Worm (Caenorhabditis elegans) whole organism, L3 larva: Measurements from ENCODE around the gene slc-25A10.

Experiments
- R02D3.7 ChIP-seq: fragments of 150-350 bp; optimal IDR thresholded peaks from 2 replicates; lab custom pipeline; 2014; ENCODE audit warnings: missing biosample characterization, missing genetic modification characterization
- aly-2 ChIP-seq: fragments of 150-350 bp; optimal IDR thresholded peaks from 2 replicates; lab custom pipeline; 2014; ENCODE audit warnings: missing biosample characterization, missing genetic modification characterization
- daf-12 ChIP-seq: fragments of 150-350 bp; optimal IDR thresholded peaks from 2 replicates; lab custom pipeline; 2014; ENCODE audit warnings: missing biosample characterization, missing genetic modification reagents, missing genetic modification characterization
- egl-5 ChIP-seq: fragments of 150-350 bp; optimal IDR thresholded peaks from 2 replicates; lab custom pipeline; 2017; ENCODE audit warnings: missing biosample characterization, missing genetic modification reagents, missing genetic modification characterization, inconsistent platforms
- elt-1 ChIP-seq: fragments of 150-350 bp; optimal IDR thresholded peaks from 2 replicates; lab custom pipeline; 2014; ENCODE audit warnings: missing biosample characterization, missing genetic modification characterization
- elt-2 ChIP-seq: sonication (generic microtip); optimal IDR thresholded peaks from 2 replicates; lab custom pipeline; 2016; ENCODE audit warnings: missing genetic modification reagents, mild to moderate bottlenecking, missing genetic modification characterization, missing compliant biosample characterization
- eor-1 ChIP-seq, 2 experiments: fragments of 150-350 bp; optimal IDR thresholded peaks; 2 replicates each; lab custom pipeline; 2014 to 2018; ENCODE audit warnings: missing biosample characterization in 2 of 2, missing genetic modification characterization in 2 of 2
- fos-1 ChIP-seq: fragments of 150-350 bp; optimal IDR thresholded peaks from 2 replicates; lab custom pipeline; 2014; ENCODE audit warnings: missing biosample characterization, missing genetic modification characterization
- jun-1 ChIP-seq: fragments of 150-350 bp; optimal IDR thresholded peaks from 2 replicates; lab custom pipeline; 2014; ENCODE audit warnings: missing biosample characterization, missing genetic modification reagents, missing genetic modification characterization
- lin-15B ChIP-seq: fragments of 150-350 bp; optimal IDR thresholded peaks from 2 replicates; lab custom pipeline; 2014; ENCODE audit warnings: missing biosample characterization, missing genetic modification characterization
- lin-39 ChIP-seq: fragments of 150-350 bp; optimal IDR thresholded peaks from 2 replicates; lab custom pipeline; 2018; ENCODE audit warnings: missing biosample characterization, missing genetic modification reagents, missing genetic modification characterization
- lsy-12 ChIP-seq: sonication (generic microtip); optimal IDR thresholded peaks from 2 replicates; lab custom pipeline; 2016; ENCODE audit warnings: mild to moderate bottlenecking, missing genetic modification characterization, missing compliant biosample characterization
- mdl-1 ChIP-seq: fragments of 150-350 bp; optimal IDR thresholded peaks from 2 replicates; lab custom pipeline; 2014; ENCODE audit warnings: missing biosample characterization, missing genetic modification characterization
- mml-1 ChIP-seq: fragments of 150-350 bp; sonication (generic microtip); optimal IDR thresholded peaks from 3 replicates; lab custom pipeline; 2014; ENCODE audit warnings: missing biosample characterization, missing genetic modification characterization
- nfya-1 ChIP-seq: sonication (generic microtip); optimal IDR thresholded peaks from 2 replicates; lab custom pipeline; 2017; ENCODE audit warnings: missing genetic modification characterization, mild to moderate bottlenecking, missing compliant biosample characterization, antibody characterized with exemption, moderate library complexity; ENCODE audit not compliant: insufficient read depth
- nhr-11 ChIP-seq: fragments of 150-350 bp; optimal IDR thresholded peaks from 2 replicates; lab custom pipeline; 2014; ENCODE audit warnings: missing biosample characterization, missing genetic modification characterization
- nhr-12 ChIP-seq: fragments of 150-350 bp; optimal IDR thresholded peaks from 2 replicates; lab custom pipeline; 2014; ENCODE audit warnings: missing biosample characterization, missing genetic modification characterization
- nhr-23 ChIP-seq: fragments of 150-350 bp; optimal IDR thresholded peaks from 2 replicates; lab custom pipeline; 2014; ENCODE audit warnings: missing biosample characterization, missing genetic modification reagents, missing genetic modification characterization
- nhr-237 ChIP-seq: fragments of 150-350 bp; optimal IDR thresholded peaks from 2 replicates; lab custom pipeline; 2014; ENCODE audit warnings: missing biosample characterization, missing genetic modification characterization
- nhr-25 ChIP-seq: sonication (generic microtip); optimal IDR thresholded peaks from 2 replicates; lab custom pipeline; 2017; ENCODE audit warnings: missing biosample characterization, missing genetic modification characterization
- nhr-28 ChIP-seq: fragments of 150-350 bp; optimal IDR thresholded peaks from 2 replicates; lab custom pipeline; 2014; ENCODE audit warnings: missing biosample characterization, missing genetic modification characterization
- nhr-43 ChIP-seq: sonication (generic microtip); optimal IDR thresholded peaks from 2 replicates; lab custom pipeline; 2016; ENCODE audit warnings: mild to moderate bottlenecking, missing genetic modification characterization, missing compliant biosample characterization; ENCODE audit not compliant: poor library complexity, severe bottlenecking
- nhr-67 ChIP-seq: fragments of 150-350 bp; optimal IDR thresholded peaks from 2 replicates; lab custom pipeline; 2014; ENCODE audit warnings: missing biosample characterization, missing genetic modification characterization
- nhr-77 ChIP-seq: fragments of 150-350 bp; optimal IDR thresholded peaks from 2 replicates; lab custom pipeline; 2014; ENCODE audit warnings: missing biosample characterization, missing genetic modification characterization
- pha-4 ChIP-seq: fragments of 150-350 bp; optimal IDR thresholded peaks from 2 replicates; lab custom pipeline; 2014; ENCODE audit warnings: missing biosample characterization, missing genetic modification reagents, missing genetic modification characterization
- pqm-1 ChIP-seq: fragments of 150-350 bp; optimal IDR thresholded peaks from 2 replicates; lab custom pipeline; 2017; ENCODE audit warnings: missing biosample characterization, missing genetic modification characterization, inconsistent platforms
- sea-2 ChIP-seq: fragments of 150-350 bp; sonication (generic microtip); optimal IDR thresholded peaks from 4 replicates; lab custom pipeline; 2014; ENCODE audit warnings: missing biosample characterization, missing genetic modification reagents, missing genetic modification characterization
- skn-1 ChIP-seq: fragments of 150-350 bp; optimal IDR thresholded peaks from 2 replicates; lab custom pipeline; 2014; ENCODE audit warnings: missing biosample characterization, missing genetic modification characterization
- snpc-4 ChIP-seq: fragments of 150-350 bp; optimal IDR thresholded peaks from 2 replicates; lab custom pipeline; 2014; ENCODE audit warnings: missing biosample characterization, missing genetic modification characterization
- unc-39 ChIP-seq: sonication (generic microtip); optimal IDR thresholded peaks from 4 replicates; lab custom pipeline; 2017; ENCODE audit warnings: missing biosample characterization, missing genetic modification characterization
- unc-62 ChIP-seq: fragments of 150-350 bp; sonication (generic microtip); optimal IDR thresholded peaks from 4 replicates; lab custom pipeline; 2014; ENCODE audit warnings: missing biosample characterization, missing genetic modification reagents, missing genetic modification characterization
- zag-1 ChIP-seq: fragments of 150-350 bp; optimal IDR thresholded peaks from 2 replicates; lab custom pipeline; 2014; ENCODE audit warnings: missing biosample characterization, missing genetic modification characterization
- ztf-11 ChIP-seq: fragments of 150-350 bp; optimal IDR thresholded peaks from 2 replicates; lab custom pipeline; 2014; ENCODE audit warnings: missing biosample characterization, missing genetic modification characterization
- ztf-4 ChIP-seq: fragments of 150-350 bp; optimal IDR thresholded peaks from 2 replicates; lab custom pipeline; 2014; ENCODE audit warnings: missing biosample characterization, missing genetic modification characterization

Gene slc-25A10

ce11 chrX:6688953-6689562 lies 36.4 kb downstream of the slc-25A10 start:
- TF ChIP-seq nhr-77 (tag; lab: Kevin White, UChicago) (no peak), nfya-1 (no peak), unc-62 (peak; percentile 32), jun-1 (tag; lab: Kevin White, UChicago) (no peak), elt-1 (tag; lab: Kevin White, UChicago) (peak; percentile 94), lin-39 (peak; percentile 20), sea-2 (no peak), nhr-28 (tag; lab: Kevin White, UChicago) (no peak)

ce11 chrX:6687756-6688155 lies 37.7 kb downstream of the slc-25A10 start:
- TF ChIP-seq nhr-25 (tag; lab: Kevin White, UChicago) (no peak), nhr-77 (tag; lab: Kevin White, UChicago) (no peak), egl-5 (tag; lab: Kevin White, UChicago) (no peak), unc-39 (tag; lab: Kevin White, UChicago) (no peak), lin-39 (no peak), daf-12 (tag; lab: Kevin White, UChicago) (no peak), nhr-237 (no peak), jun-1 (tag; lab: Kevin White, UChicago) (no peak), mml-1 (no peak), zag-1 (tag; lab: Kevin White, UChicago) (no peak), ztf-4 (tag; lab: Kevin White, UChicago) (no peak), nhr-23 (tag; lab: Kevin White, UChicago) (no peak), R02D3.7 (no peak), aly-2 (no peak), snpc-4 (tag; lab: Kevin White, UChicago) (no peak), nhr-43 (tag; lab: Kevin White, UChicago) (no peak), nfya-1 (no peak), skn-1 (tag; lab: Kevin White, UChicago) (no peak)

- TF ChIP-seq sea-2 (no peak), elt-1 (tag; lab: Kevin White, UChicago) (no peak), snpc-4 (tag; lab: Kevin White, UChicago) (no peak), nhr-23 (tag; lab: Kevin White, UChicago) (no peak), lin-39 (peak; percentile 52), ztf-4 (tag; lab: Kevin White, UChicago) (no peak), pha-4 (tag; lab: Kevin White, UChicago) (no peak)
- TF ChIP-seq, all 47 proteins: peak for 1
Measured at ce11 chrX:6687345-6687744, 38.1 kb downstream of the slc-25A10 start.

ce11 chrX:6682683-6683082 lies 42.8 kb downstream of the slc-25A10 start, which contains the start of gene F38B6.8:
TSS of gene F38B6.8 (minus strand) at chrX:6682783.
- TF ChIP-seq mml-1 (no peak), unc-39 (tag; lab: Kevin White, UChicago) (no peak), daf-12 (tag; lab: Kevin White, UChicago) (no peak), mdl-1 (tag; lab: Kevin White, UChicago) (no peak)

ce11 chrX:6674333-6674919 lies 51.0 kb downstream of the slc-25A10 start, which contains the start of gene F38B6.4:
TSS of gene F38B6.4 (plus strand) at chrX:6674869.
- TF ChIP-seq ztf-11 (tag; lab: Kevin White, UChicago): no peak
- TF ChIP-seq nhr-11 (tag; lab: Kevin White, UChicago): no peak
- no peak for TF ChIP-seq nhr-23 (tag; lab: Kevin White, UChicago)
- peak; percentile 4 for TF ChIP-seq pha-4 (tag; lab: Kevin White, UChicago)
- no peak for TF ChIP-seq nhr-67
- TF ChIP-seq lin-15B (tag; lab: Kevin White, UChicago): no peak
- no peak for TF ChIP-seq nhr-237
- TF ChIP-seq nhr-43 (tag; lab: Kevin White, UChicago): no peak
- TF ChIP-seq ztf-4 (tag; lab: Kevin White, UChicago): no peak
- no peak for TF ChIP-seq eor-1 (tag; optimal IDR thresholded peaks at IDR 0.05; lab: Kevin White, UChicago)
- no peak for TF ChIP-seq nhr-12
- no peak for TF ChIP-seq lsy-12
- TF ChIP-seq nhr-25 (tag; lab: Kevin White, UChicago): no peak
- no peak for TF ChIP-seq fos-1 (tag; lab: Kevin White, UChicago)
- TF ChIP-seq unc-62: no peak
- TF ChIP-seq pqm-1 (tag; lab: Kevin White, UChicago): peak; percentile 55
- peak; percentile 73 for TF ChIP-seq elt-2
